Fruit fly (Drosophila melanogaster): Measurements from ENCODE around the gene Usp30.
A peak's percentile ranks its signal among the peaks of the same experiment; 100 is the strongest.

Gene Usp30

DNA sequence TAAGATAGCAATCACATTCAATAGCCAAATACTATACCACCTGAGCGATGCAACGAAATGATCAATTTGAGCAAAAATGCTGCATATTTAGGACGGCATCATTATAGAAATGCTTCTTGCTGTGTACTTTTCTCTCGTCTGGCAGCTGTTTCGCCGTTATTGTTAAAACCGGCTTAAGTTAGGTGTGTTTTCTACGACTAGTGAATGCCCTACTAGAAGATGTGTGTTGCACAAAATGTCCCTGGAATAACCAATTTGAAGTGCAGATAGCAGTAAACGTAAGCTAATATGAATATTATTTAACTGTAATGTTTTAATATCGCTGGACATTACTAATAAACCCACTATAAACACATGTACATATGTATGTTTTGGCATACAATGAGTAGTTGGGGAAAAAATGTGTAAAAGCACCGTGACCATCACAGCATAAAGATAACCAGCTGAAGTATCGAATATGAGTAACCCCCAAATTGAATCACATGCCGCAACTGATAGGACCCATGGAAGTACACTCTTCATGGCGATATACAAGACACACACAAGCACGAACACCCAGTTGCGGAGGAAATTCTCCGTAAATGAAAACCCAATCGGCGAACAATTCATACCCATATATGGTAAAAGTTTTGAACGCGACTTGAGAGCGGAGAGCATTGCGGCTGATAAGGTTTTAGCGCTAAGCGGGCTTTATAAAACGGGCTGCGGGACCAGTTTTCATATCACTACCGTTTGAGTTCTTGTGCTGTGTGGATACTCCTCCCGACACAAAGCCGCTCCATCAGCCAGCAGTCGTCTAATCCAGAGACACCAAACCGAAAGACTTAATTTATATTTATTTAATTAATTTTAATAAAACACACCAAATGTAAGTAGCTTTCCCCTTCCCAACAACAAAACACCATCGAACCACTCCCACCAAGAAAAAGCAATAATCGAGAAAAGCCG, 20.8 kb upstream of the Usp30 start, which contains the start of gene Act5C (continued):
- TF ChIP-seq CG4318 (GFP tag; optimal IDR thresholded peaks at IDR 0.05), result peak; percentile 90
- TF ChIP-seq CG8319 (GFP tag; optimal IDR thresholded peaks at IDR 0.05), result peak; percentile 93
- TF ChIP-seq CG32006 (GFP tag; optimal IDR thresholded peaks at IDR 0.05), result peak; percentile 96
- TF ChIP-seq fd85E (GFP tag; optimal IDR thresholded peaks at IDR 0.05), result peak; percentile 85
- TF ChIP-seq Ets96B (tag; optimal IDR thresholded peaks at IDR 0.05), result peak; percentile 97
- peak; percentile 93 for TF ChIP-seq Sox15 (GFP tag; optimal IDR thresholded peaks at IDR 0.05)
- peak; percentile 97 for TF ChIP-seq Eip93F (GFP tag; optimal IDR thresholded peaks at IDR 0.05)
- TF ChIP-seq CG9139 (GFP tag; optimal IDR thresholded peaks at IDR 0.05), result peak; percentile 91
- peak; percentile 98 for TF ChIP-seq eg (GFP tag; IDR thresholded peaks at IDR 0.05)
- peak; percentile 97 for TF ChIP-seq CG10631 (GFP tag; optimal IDR thresholded peaks at IDR 0.05)
- peak; percentile 97 for TF ChIP-seq CG6854 (GFP tag; optimal IDR thresholded peaks at IDR 0.05)
- peak; percentile 95 to 98 for TF ChIP-seq ss (GFP tag; optimal IDR thresholded peaks at IDR 0.05)
- TF ChIP-seq CG34406 (GFP tag; optimal IDR thresholded peaks at IDR 0.05), result peak; percentile 95
- peak; percentile 98 for TF ChIP-seq Sox102F (GFP tag; optimal IDR thresholded peaks at IDR 0.05)
- peak; percentile 94 for TF ChIP-seq Lpt (GFP tag; optimal IDR thresholded peaks at IDR 0.05)
- peak; percentile 98 for TF ChIP-seq cyc (GFP tag; optimal IDR thresholded peaks at IDR 0.05)

DNA sequence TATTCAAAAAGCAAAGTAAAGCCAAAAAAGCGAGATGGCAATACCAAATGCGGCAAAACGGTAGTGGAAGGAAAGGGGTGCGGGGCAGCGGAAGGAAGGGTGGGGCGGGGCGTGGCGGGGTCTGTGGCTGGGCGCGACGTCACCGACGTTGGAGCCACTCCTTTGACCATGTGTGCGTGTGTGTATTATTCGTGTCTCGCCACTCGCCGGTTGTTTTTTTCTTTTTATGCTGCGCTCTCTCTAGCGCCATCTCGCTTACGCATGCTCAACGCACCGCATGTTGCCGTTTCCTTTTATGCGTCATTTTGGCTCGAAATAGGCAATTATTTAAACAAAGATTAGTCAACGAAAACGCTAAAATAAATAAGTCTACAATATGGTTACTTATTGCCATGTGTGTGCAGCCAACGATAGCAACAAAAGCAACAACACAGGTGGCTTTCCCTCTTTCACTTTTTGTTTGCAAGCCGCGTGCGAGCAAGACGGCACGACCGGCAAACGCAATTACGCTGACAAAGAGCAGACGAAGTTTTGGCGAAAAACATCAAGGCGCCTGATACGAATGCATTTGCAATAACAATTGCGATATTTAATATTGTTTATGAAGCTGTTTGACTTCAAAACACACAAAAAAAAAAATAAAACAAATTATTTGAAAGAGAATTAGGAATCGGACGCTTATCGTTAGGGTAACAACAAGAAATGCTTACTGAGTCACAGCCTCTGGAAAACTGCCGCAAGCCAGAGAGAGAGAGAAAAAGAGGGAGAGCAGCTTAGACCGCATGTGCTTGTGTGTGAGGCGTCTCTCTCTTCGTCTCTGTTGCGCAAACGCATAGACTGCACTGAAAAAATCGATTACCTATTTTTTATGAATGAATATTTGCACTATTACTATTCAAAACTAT, 19.9 kb upstream of the Usp30 start:
- peak; percentile 57 for TF ChIP-seq CG6854 (GFP tag; optimal IDR thresholded peaks at IDR 0.05)
- TF ChIP-seq Sox102F (GFP tag; optimal IDR thresholded peaks at IDR 0.05), result no peak
- TF ChIP-seq Met (GFP tag; optimal IDR thresholded peaks at IDR 0.05), result no peak
- no peak for TF ChIP-seq lz (GFP tag; optimal IDR thresholded peaks at IDR 0.05)
- no peak for TF ChIP-seq spab (GFP tag; optimal IDR thresholded peaks at IDR 0.05)
- TF ChIP-seq salr (GFP tag; optimal IDR thresholded peaks at IDR 0.05), result no peak
- no peak for TF ChIP-seq Eip75B (GFP tag; optimal IDR thresholded peaks at IDR 0.05)
- TF ChIP-seq CG6163 (GFP tag; IDR thresholded peaks at IDR 0.05), result peak; percentile 46; the same call in 2 of the 3 replicates
- TF ChIP-seq svp (GFP tag), result no peak
- TF ChIP-seq CG34406 (GFP tag; optimal IDR thresholded peaks at IDR 0.05), result no peak
- TF ChIP-seq CG31627 (GFP tag; optimal IDR thresholded peaks at IDR 0.05), result no peak
- no peak for TF ChIP-seq CG6792 (GFP tag; optimal IDR thresholded peaks at IDR 0.05)
- no peak for TF ChIP-seq Sox14 (GFP tag; optimal IDR thresholded peaks at IDR 0.05)
- no peak for TF ChIP-seq CG7368 (GFP tag; optimal IDR thresholded peaks at IDR 0.05)
- TF ChIP-seq Lpt (GFP tag; optimal IDR thresholded peaks at IDR 0.05), result no peak
- TF ChIP-seq CG10631 (GFP tag; optimal IDR thresholded peaks at IDR 0.05), result no peak
- TF ChIP-seq CG3032 (tag; optimal IDR thresholded peaks at IDR 0.05), result no peak
- peak; percentile 12 for TF ChIP-seq net (GFP tag; optimal IDR thresholded peaks at IDR 0.05)
- TF ChIP-seq Eip78C (GFP tag), result no peak
- no peak for TF ChIP-seq dac (GFP tag; optimal IDR thresholded peaks at IDR 0.05)
- TF ChIP-seq CG4318 (GFP tag; optimal IDR thresholded peaks at IDR 0.05), result no peak
- TF ChIP-seq CG8632 (GFP tag; optimal IDR thresholded peaks at IDR 0.05), result no peak
- no peak for TF ChIP-seq OdsH (GFP tag; optimal IDR thresholded peaks at IDR 0.05)
- peak; percentile 55 to 75 for TF ChIP-seq ss (GFP tag; optimal IDR thresholded peaks at IDR 0.05)
- TF ChIP-seq esn (GFP tag; optimal IDR thresholded peaks at IDR 0.05), result no peak
- peak; percentile 40 for TF ChIP-seq Blimp-1 (GFP tag; optimal IDR thresholded peaks at IDR 0.05)
- no peak for TF ChIP-seq CG9139 (GFP tag; optimal IDR thresholded peaks at IDR 0.05)
- TF ChIP-seq eg (GFP tag; IDR thresholded peaks at IDR 0.05), result peak; percentile 61; the same call in 2 of the 3 replicates
- TF ChIP-seq Smox (GFP tag; optimal IDR thresholded peaks at IDR 0.05), result no peak
- TF ChIP-seq CG11902 (GFP tag; optimal IDR thresholded peaks at IDR 0.05), result no peak
- no peak for TF ChIP-seq Gug (GFP tag; IDR thresholded peaks at IDR 0.05)
- no peak for TF ChIP-seq Hr38 (GFP tag; optimal IDR thresholded peaks at IDR 0.05)
- TF ChIP-seq fd59A (GFP tag; optimal IDR thresholded peaks at IDR 0.05), result peak; percentile 4
- no peak for TF ChIP-seq Sox15 (GFP tag; optimal IDR thresholded peaks at IDR 0.05)
- no peak for TF ChIP-seq Ets21C (GFP tag; optimal IDR thresholded peaks at IDR 0.05)
- TF ChIP-seq achi (GFP tag; optimal IDR thresholded peaks at IDR 0.05), result no peak
- no peak for TF ChIP-seq CG11294 (GFP tag; IDR thresholded peaks at IDR 0.05)
- no peak for TF ChIP-seq CG3919 (GFP tag; optimal IDR thresholded peaks at IDR 0.05)
- no peak for TF ChIP-seq acj6 (GFP tag; optimal IDR thresholded peaks at IDR 0.05)
- TF ChIP-seq fd85E (GFP tag; optimal IDR thresholded peaks at IDR 0.05), result no peak
